Fruit fly (Drosophila melanogaster): ENCODE measurements around the gene TwdlP.

DNA sequence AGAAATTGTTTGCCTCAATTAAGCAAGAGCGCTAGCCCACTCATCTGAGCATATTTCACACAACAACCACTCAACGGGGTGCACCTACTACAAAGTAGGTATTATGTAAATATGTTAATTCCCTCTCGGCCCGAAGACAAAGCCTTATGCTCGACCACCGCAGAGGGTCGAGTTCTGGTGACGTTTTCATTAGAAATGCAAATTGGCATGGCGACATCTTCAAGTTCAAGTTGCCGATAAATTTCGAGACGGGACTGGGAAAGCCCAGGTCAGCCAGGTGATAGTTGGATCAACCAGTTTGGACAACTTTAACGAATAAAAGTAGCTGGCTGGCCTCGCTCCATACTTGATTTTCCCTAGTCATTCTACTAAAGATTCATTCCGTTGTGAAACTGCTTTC is 5.7 kb downstream of the TwdlP start:
- TF ChIP-seq ttk (optimal IDR thresholded peaks at IDR 0.05) = no peak
- TF ChIP-seq psq (optimal IDR thresholded peaks at IDR 0.05) = no peak
- TF ChIP-seq insv (optimal IDR thresholded peaks at IDR 0.05) = no peak
- TF ChIP-seq h (optimal IDR thresholded peaks at IDR 0.05) = no peak
- TF ChIP-seq Myc (optimal IDR thresholded peaks at IDR 0.05) = no peak
- TF ChIP-seq Sin3A (optimal IDR thresholded peaks at IDR 0.05) = no peak

Data from Kc167 (cell line).